Worm (Caenorhabditis elegans) whole organism, L3 larva: ENCODE measurements around the gene F31F7.2.
A peak's percentile ranks its signal among the peaks of the same experiment; 100 is the strongest.

Experiments
- R02D3.7 ChIP-seq: fragments of 150-350 bp; optimal IDR thresholded peaks from 2 replicates; lab custom pipeline; 2014; ENCODE audit warnings: missing biosample characterization, missing genetic modification characterization
- ZK546.5 ChIP-seq: sonication (generic microtip); optimal IDR thresholded peaks from 2 replicates; lab custom pipeline; 2017; ENCODE audit warnings: missing biosample characterization, missing genetic modification characterization
- aly-2 ChIP-seq: fragments of 150-350 bp; optimal IDR thresholded peaks from 2 replicates; lab custom pipeline; 2014; ENCODE audit warnings: missing biosample characterization, missing genetic modification characterization
- ama-1 ChIP-seq: fragments of 150-350 bp; optimal IDR thresholded peaks from 2 replicates; lab custom pipeline; 2018
- ceh-16 ChIP-seq: sonication (generic microtip); optimal IDR thresholded peaks from 2 replicates; lab custom pipeline; 2017; ENCODE audit warnings: missing biosample characterization, missing genetic modification characterization
- ceh-28 ChIP-seq: fragments of 150-350 bp; optimal IDR thresholded peaks from 2 replicates; lab custom pipeline; 2014; ENCODE audit warnings: missing biosample characterization, missing genetic modification reagents, missing genetic modification characterization
- ceh-82 ChIP-seq: fragments of 150-350 bp; optimal IDR thresholded peaks from 2 replicates; lab custom pipeline; 2014; ENCODE audit warnings: missing biosample characterization, missing genetic modification characterization
- ceh-9 ChIP-seq: sonication (generic microtip); optimal IDR thresholded peaks from 2 replicates; lab custom pipeline; 2018; ENCODE audit warnings: missing biosample characterization, missing genetic modification characterization
- daf-12 ChIP-seq: fragments of 150-350 bp; optimal IDR thresholded peaks from 2 replicates; lab custom pipeline; 2014; ENCODE audit warnings: missing biosample characterization, missing genetic modification reagents, missing genetic modification characterization
- egl-27 ChIP-seq: sonication (generic microtip); optimal IDR thresholded peaks from 4 replicates; lab custom pipeline; 2017; ENCODE audit warnings: missing biosample characterization, missing genetic modification reagents, missing genetic modification characterization
- egl-5 ChIP-seq: fragments of 150-350 bp; optimal IDR thresholded peaks from 2 replicates; lab custom pipeline; 2017; ENCODE audit warnings: missing biosample characterization, missing genetic modification reagents, missing genetic modification characterization, inconsistent platforms
- elt-1 ChIP-seq: fragments of 150-350 bp; optimal IDR thresholded peaks from 2 replicates; lab custom pipeline; 2014; ENCODE audit warnings: missing biosample characterization, missing genetic modification characterization
- elt-2 ChIP-seq: sonication (generic microtip); optimal IDR thresholded peaks from 2 replicates; lab custom pipeline; 2016; ENCODE audit warnings: missing genetic modification reagents, mild to moderate bottlenecking, missing genetic modification characterization, missing compliant biosample characterization
- elt-3 ChIP-seq, 3 experiments: fragments of 150-350 bp in 1 of 3; sonication (generic microtip) in 2 of 3; optimal IDR thresholded peaks; 2 replicates in 2 of 3; 4 replicates in 1 of 3; lab custom pipeline; 2014 to 2017; ENCODE audit warnings: missing biosample characterization in 3 of 3, missing genetic modification characterization in 3 of 3
- eor-1 ChIP-seq, 2 experiments: fragments of 150-350 bp; optimal IDR thresholded peaks; 2 replicates each; lab custom pipeline; 2014 to 2018; ENCODE audit warnings: missing biosample characterization in 2 of 2, missing genetic modification characterization in 2 of 2
- fkh-10 ChIP-seq: sonication (generic microtip); optimal IDR thresholded peaks from 2 replicates; lab custom pipeline; 2017; ENCODE audit warnings: missing biosample characterization, missing genetic modification reagents, missing genetic modification characterization
- fkh-2 ChIP-seq: fragments of 150-350 bp; optimal IDR thresholded peaks from 2 replicates; lab custom pipeline; 2014; ENCODE audit warnings: missing biosample characterization, missing genetic modification reagents, missing genetic modification characterization
- fos-1 ChIP-seq: fragments of 150-350 bp; optimal IDR thresholded peaks from 2 replicates; lab custom pipeline; 2014; ENCODE audit warnings: missing biosample characterization, missing genetic modification characterization
- hmg-11 ChIP-seq: sonication (generic microtip); optimal IDR thresholded peaks from 2 replicates; lab custom pipeline; 2016; ENCODE audit warnings: missing genetic modification characterization, missing compliant biosample characterization
- jun-1 ChIP-seq: fragments of 150-350 bp; optimal IDR thresholded peaks from 2 replicates; lab custom pipeline; 2014; ENCODE audit warnings: missing biosample characterization, missing genetic modification reagents, missing genetic modification characterization
- lin-15B ChIP-seq: fragments of 150-350 bp; optimal IDR thresholded peaks from 2 replicates; lab custom pipeline; 2014; ENCODE audit warnings: missing biosample characterization, missing genetic modification characterization
- lin-39 ChIP-seq: fragments of 150-350 bp; optimal IDR thresholded peaks from 2 replicates; lab custom pipeline; 2018; ENCODE audit warnings: missing biosample characterization, missing genetic modification reagents, missing genetic modification characterization
- lsy-12 ChIP-seq: sonication (generic microtip); optimal IDR thresholded peaks from 2 replicates; lab custom pipeline; 2016; ENCODE audit warnings: mild to moderate bottlenecking, missing genetic modification characterization, missing compliant biosample characterization
- mdl-1 ChIP-seq: fragments of 150-350 bp; optimal IDR thresholded peaks from 2 replicates; lab custom pipeline; 2014; ENCODE audit warnings: missing biosample characterization, missing genetic modification characterization
- mml-1 ChIP-seq: fragments of 150-350 bp; sonication (generic microtip); optimal IDR thresholded peaks from 3 replicates; lab custom pipeline; 2014; ENCODE audit warnings: missing biosample characterization, missing genetic modification characterization
- nfya-1 ChIP-seq: sonication (generic microtip); optimal IDR thresholded peaks from 2 replicates; lab custom pipeline; 2017; ENCODE audit warnings: missing genetic modification characterization, mild to moderate bottlenecking, missing compliant biosample characterization, antibody characterized with exemption, moderate library complexity; ENCODE audit not compliant: insufficient read depth
- nhr-11 ChIP-seq: fragments of 150-350 bp; optimal IDR thresholded peaks from 2 replicates; lab custom pipeline; 2014; ENCODE audit warnings: missing biosample characterization, missing genetic modification characterization
- nhr-12 ChIP-seq: fragments of 150-350 bp; optimal IDR thresholded peaks from 2 replicates; lab custom pipeline; 2014; ENCODE audit warnings: missing biosample characterization, missing genetic modification characterization
- nhr-23 ChIP-seq: fragments of 150-350 bp; optimal IDR thresholded peaks from 2 replicates; lab custom pipeline; 2014; ENCODE audit warnings: missing biosample characterization, missing genetic modification reagents, missing genetic modification characterization
- nhr-237 ChIP-seq: fragments of 150-350 bp; optimal IDR thresholded peaks from 2 replicates; lab custom pipeline; 2014; ENCODE audit warnings: missing biosample characterization, missing genetic modification characterization
- nhr-25 ChIP-seq: sonication (generic microtip); optimal IDR thresholded peaks from 2 replicates; lab custom pipeline; 2017; ENCODE audit warnings: missing biosample characterization, missing genetic modification characterization
- nhr-28 ChIP-seq: fragments of 150-350 bp; optimal IDR thresholded peaks from 2 replicates; lab custom pipeline; 2014; ENCODE audit warnings: missing biosample characterization, missing genetic modification characterization
- nhr-43 ChIP-seq: sonication (generic microtip); optimal IDR thresholded peaks from 2 replicates; lab custom pipeline; 2016; ENCODE audit warnings: mild to moderate bottlenecking, missing genetic modification characterization, missing compliant biosample characterization; ENCODE audit not compliant: poor library complexity, severe bottlenecking
- nhr-67 ChIP-seq: fragments of 150-350 bp; optimal IDR thresholded peaks from 2 replicates; lab custom pipeline; 2014; ENCODE audit warnings: missing biosample characterization, missing genetic modification characterization
- nhr-76 ChIP-seq: fragments of 150-350 bp; sonication (generic microtip); optimal IDR thresholded peaks from 5 replicates; lab custom pipeline; 2014; ENCODE audit warnings: missing biosample characterization, missing genetic modification characterization
- nhr-77 ChIP-seq: fragments of 150-350 bp; optimal IDR thresholded peaks from 2 replicates; lab custom pipeline; 2014; ENCODE audit warnings: missing biosample characterization, missing genetic modification characterization
- pha-4 ChIP-seq: fragments of 150-350 bp; optimal IDR thresholded peaks from 2 replicates; lab custom pipeline; 2014; ENCODE audit warnings: missing biosample characterization, missing genetic modification reagents, missing genetic modification characterization
- pqm-1 ChIP-seq: fragments of 150-350 bp; optimal IDR thresholded peaks from 2 replicates; lab custom pipeline; 2017; ENCODE audit warnings: missing biosample characterization, missing genetic modification characterization, inconsistent platforms
- sea-2 ChIP-seq: fragments of 150-350 bp; sonication (generic microtip); optimal IDR thresholded peaks from 4 replicates; lab custom pipeline; 2014; ENCODE audit warnings: missing biosample characterization, missing genetic modification reagents, missing genetic modification characterization
- skn-1 ChIP-seq: fragments of 150-350 bp; optimal IDR thresholded peaks from 2 replicates; lab custom pipeline; 2014; ENCODE audit warnings: missing biosample characterization, missing genetic modification characterization
- snpc-4 ChIP-seq: fragments of 150-350 bp; optimal IDR thresholded peaks from 2 replicates; lab custom pipeline; 2014; ENCODE audit warnings: missing biosample characterization, missing genetic modification characterization
- tbx-2 ChIP-seq: sonication (generic microtip); optimal IDR thresholded peaks from 2 replicates; lab custom pipeline; 2016; ENCODE audit warnings: mild to moderate bottlenecking, missing genetic modification characterization, missing compliant biosample characterization
- unc-39 ChIP-seq: sonication (generic microtip); optimal IDR thresholded peaks from 4 replicates; lab custom pipeline; 2017; ENCODE audit warnings: missing biosample characterization, missing genetic modification characterization
- unc-62 ChIP-seq: fragments of 150-350 bp; sonication (generic microtip); optimal IDR thresholded peaks from 4 replicates; lab custom pipeline; 2014; ENCODE audit warnings: missing biosample characterization, missing genetic modification reagents, missing genetic modification characterization
- zag-1 ChIP-seq: fragments of 150-350 bp; optimal IDR thresholded peaks from 2 replicates; lab custom pipeline; 2014; ENCODE audit warnings: missing biosample characterization, missing genetic modification characterization
- ztf-11 ChIP-seq: fragments of 150-350 bp; optimal IDR thresholded peaks from 2 replicates; lab custom pipeline; 2014; ENCODE audit warnings: missing biosample characterization, missing genetic modification characterization
- ztf-4 ChIP-seq: fragments of 150-350 bp; optimal IDR thresholded peaks from 2 replicates; lab custom pipeline; 2014; ENCODE audit warnings: missing biosample characterization, missing genetic modification characterization

The F31F7.2 gene

DNA sequence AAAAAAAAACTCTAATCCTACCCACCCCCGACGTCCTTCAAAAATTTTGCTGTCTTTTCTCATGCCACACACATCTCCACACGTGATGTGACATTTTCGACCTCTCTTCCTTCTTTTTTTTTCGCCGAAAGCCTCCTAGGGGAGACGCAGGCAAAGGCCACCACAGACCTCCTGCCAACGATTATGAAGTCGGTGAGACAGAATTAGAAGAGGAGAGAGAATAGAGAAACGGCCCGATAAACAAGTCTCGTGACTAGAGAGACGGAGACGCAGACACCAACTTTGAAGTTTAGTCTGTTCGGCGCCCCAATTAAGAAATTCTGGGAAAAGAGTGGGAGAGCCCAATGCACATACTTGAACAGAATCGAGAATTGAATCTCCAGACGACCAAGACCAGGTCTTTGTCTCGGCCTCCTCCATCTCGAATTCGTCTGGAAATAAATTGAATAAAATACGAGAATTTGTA, 46.1 kb upstream of the F31F7.2 start:
- TF ChIP-seq lin-15B (tag; lab: Kevin White, UChicago) (peak; percentile 71), ztf-11 (tag; lab: Kevin White, UChicago) (no peak), ama-1 (lab: Kevin White, UChicago) (peak; percentile 98), ZK546.5 (tag; lab: Kevin White, UChicago) (no peak), lsy-12 (peak; percentile 93), nhr-11 (peak; percentile 90), nhr-23 (tag; lab: Kevin White, UChicago) (peak; percentile 94), nhr-43 (tag; lab: Kevin White, UChicago) (peak; percentile 88), aly-2 (tag; lab: Kevin White, UChicago) (no peak), hmg-11 (peak; percentile 87), fkh-10 (GFP tag; lab: Kevin White, UChicago) (peak; percentile 97), nhr-237 (tag; lab: Kevin White, UChicago) (no peak), R02D3.7 (tag; lab: Kevin White, UChicago) (peak; percentile 62), ztf-4 (tag; lab: Kevin White, UChicago) (peak; percentile 91), unc-62 (GFP tag; lab: Kevin White, UChicago) (peak; percentile 99), daf-12 (tag; lab: Kevin White, UChicago) (no peak), nfya-1 (tag; lab: Kevin White, UChicago) (peak; percentile 97), egl-5 (tag; lab: Kevin White, UChicago) (peak; percentile 98), elt-3 (tag; optimal IDR thresholded peaks at IDR 0.05; lab: Kevin White, UChicago) (peak in 1 of 3 experiments; percentile 34), eor-1 (tag; optimal IDR thresholded peaks at IDR 0.05; lab: Kevin White, UChicago) (peak; percentile 7 to 78), sea-2 (GFP tag; lab: Kevin White, UChicago) (peak; percentile 61), nhr-77 (tag; lab: Kevin White, UChicago) (no peak), egl-27 (tag; lab: Kevin White, UChicago) (peak; percentile 95), nhr-76 (tag; lab: Kevin White, UChicago) (peak; percentile 68), nhr-25 (tag; lab: Kevin White, UChicago) (peak; percentile 95), unc-39 (tag; lab: Kevin White, UChicago) (peak; percentile 56), elt-2 (tag; lab: Kevin White, UChicago) (peak; percentile 91), ceh-9 (no peak), jun-1 (tag; lab: Kevin White, UChicago) (peak; percentile 95), tbx-2 (peak; percentile 89), mdl-1 (tag; lab: Kevin White, UChicago) (peak; percentile 93), ceh-82 (tag; lab: Kevin White, UChicago) (peak; percentile 16), nhr-28 (tag; lab: Kevin White, UChicago) (no peak), fkh-2 (peak; percentile 78), elt-1 (tag; lab: Kevin White, UChicago) (peak; percentile 81), fos-1 (tag; lab: Kevin White, UChicago) (peak; percentile 5), nhr-12 (tag; lab: Kevin White, UChicago) (no peak), mml-1 (tag; lab: Kevin White, UChicago) (no peak), pqm-1 (peak; percentile 69), nhr-67 (tag; lab: Kevin White, UChicago) (no peak), lin-39 (tag; lab: Kevin White, UChicago) (peak; percentile 97), pha-4 (tag; lab: Kevin White, UChicago) (peak; percentile 97), ceh-28 (tag; lab: Kevin White, UChicago) (peak; percentile 89), zag-1 (tag; lab: Kevin White, UChicago) (peak; percentile 69), skn-1 (tag; lab: Kevin White, UChicago) (peak; percentile 85), ceh-16 (tag; lab: Kevin White, UChicago) (peak; percentile 51), snpc-4 (peak; percentile 73)
